Fruit fly (Drosophila melanogaster) whole organism, embryonic: ENCODE results near the gene Mec2.

Experiments
- Abd-B ChIP-seq: fragments of 200-800 bp; sonication (Bioruptor generic); optimal IDR thresholded peaks from 2 replicates; lab custom pipeline; 2018; ENCODE audit warnings: missing biosample characterization, mild to moderate bottlenecking, missing genetic modification characterization, moderate library complexity
- Bgb ChIP-seq: fragments of 200-800 bp; sonication (Bioruptor generic); IDR thresholded peaks from 2 replicates; pipeline ENCODE4 v1.3.6; 2022; ENCODE audit warnings: missing biosample characterization, missing genetic modification characterization; ENCODE audit not compliant: partially characterized antibody
- CG1024 ChIP-seq: fragments of 200-800 bp; sonication (Bioruptor generic); IDR thresholded peaks from 2 replicates; pipeline ENCODE4 v1.3.6; 2022; ENCODE audit warnings: missing biosample characterization, missing genetic modification characterization
- CG10565 ChIP-seq: fragments of 200-800 bp; sonication (Bioruptor generic); optimal IDR thresholded peaks from 3 replicates; lab custom pipeline; 2016; ENCODE audit warnings: missing biosample characterization, mild to moderate bottlenecking, missing genetic modification characterization
- CG13424 ChIP-seq: fragments of 200-800 bp; sonication (Bioruptor generic); optimal IDR thresholded peaks from 2 replicates; lab custom pipeline; 2019; ENCODE audit warnings: missing biosample characterization, mild to moderate bottlenecking, missing genetic modification characterization, moderate library complexity
- CG15269 ChIP-seq: fragments of 200-800 bp; sonication (Bioruptor generic); optimal IDR thresholded peaks from 2 replicates; lab custom pipeline; 2018; ENCODE audit warnings: missing biosample characterization, mild to moderate bottlenecking, missing genetic modification characterization, moderate library complexity
- CG17361 ChIP-seq: fragments of 200-800 bp; sonication (Bioruptor generic); IDR thresholded peaks from 3 replicates; pipeline ENCODE4 v1.3.6; 2022; ENCODE audit warnings: missing biosample characterization, missing genetic modification characterization
- CG17568 ChIP-seq: fragments of 200-800 bp; sonication (Bioruptor generic); optimal IDR thresholded peaks from 2 replicates; lab custom pipeline; 2018; ENCODE audit warnings: missing biosample characterization, mild to moderate bottlenecking, missing genetic modification characterization, moderate library complexity
- CG18262 ChIP-seq: fragments of 200-800 bp; optimal IDR thresholded peaks from 3 replicates; lab custom pipeline; 2019; ENCODE audit warnings: missing biosample characterization, mild to moderate bottlenecking, missing genetic modification characterization, moderate library complexity
- CG18764 ChIP-seq: fragments of 200-800 bp; sonication (Bioruptor generic); optimal IDR thresholded peaks from 3 replicates; lab custom pipeline; 2016; ENCODE audit warnings: missing biosample characterization, missing genetic modification characterization
- CG2120 ChIP-seq: fragments of 200-800 bp; sonication (Bioruptor generic); optimal IDR thresholded peaks from 3 replicates; lab custom pipeline; 2016; ENCODE audit warnings: missing biosample characterization, missing genetic modification characterization
- CG2678 ChIP-seq: fragments of 200-800 bp; sonication (Bioruptor generic); optimal IDR thresholded peaks from 3 replicates; lab custom pipeline; 2019; ENCODE audit warnings: missing biosample characterization, mild to moderate bottlenecking, missing genetic modification characterization, moderate library complexity
- CG30403 ChIP-seq: fragments of 200-800 bp; sonication (Bioruptor generic); optimal IDR thresholded peaks from 3 replicates; lab custom pipeline; 2016; ENCODE audit warnings: missing biosample characterization, missing genetic modification characterization
- CG5953 ChIP-seq: fragments of 200-800 bp; sonication (Bioruptor generic); IDR thresholded peaks from 2 replicates; pipeline ENCODE4 v1.3.6; 2022; ENCODE audit warnings: missing biosample characterization, missing genetic modification characterization
- CG6254 ChIP-seq: fragments of 200-800 bp; sonication (Bioruptor generic); optimal IDR thresholded peaks from 3 replicates; lab custom pipeline; 2017; ENCODE audit warnings: mild to moderate bottlenecking, missing biosample characterization, missing genetic modification reagents, missing genetic modification characterization
- CG8281 ChIP-seq: fragments of 200-800 bp; sonication (Bioruptor generic); optimal IDR thresholded peaks from 2 replicates; lab custom pipeline; 2018; ENCODE audit warnings: missing biosample characterization, mild to moderate bottlenecking, missing genetic modification characterization, moderate library complexity
- CG8388 ChIP-seq: fragments of 200-800 bp; sonication (Bioruptor generic); optimal IDR thresholded peaks from 2 replicates; lab custom pipeline; 2019; ENCODE audit warnings: missing biosample characterization, mild to moderate bottlenecking, missing genetic modification characterization, moderate library complexity
- CG8924 ChIP-seq: fragments of 200-800 bp; optimal IDR thresholded peaks from 3 replicates; lab custom pipeline; 2019; ENCODE audit warnings: missing biosample characterization, mild to moderate bottlenecking, missing genetic modification characterization, moderate library complexity
- CoRest ChIP-seq: fragments of 200-800 bp; sonication (Bioruptor generic); optimal IDR thresholded peaks from 3 replicates; lab custom pipeline; 2018; ENCODE audit warnings: missing biosample characterization, mild to moderate bottlenecking, missing genetic modification characterization, moderate library complexity
- Deaf1 ChIP-seq: fragments of 200-800 bp; optimal IDR thresholded peaks from 3 replicates; lab custom pipeline; 2019; ENCODE audit warnings: missing biosample characterization, mild to moderate bottlenecking, missing genetic modification characterization, moderate library complexity
- Drgx ChIP-seq: fragments of 200-800 bp; sonication (Bioruptor generic); IDR thresholded peaks from 2 replicates; pipeline ENCODE4 v1.3.6; 2022; ENCODE audit warnings: missing biosample characterization, missing genetic modification characterization
- Eip74EF ChIP-seq, 2 experiments: fragments of 200-800 bp in 1 of 2; fragments of >200 bp in 1 of 2; sonication (Bioruptor generic) in 1 of 2; optimal IDR thresholded peaks; 2 replicates each; lab custom pipeline; 2017 to 2019; ENCODE audit warnings: missing biosample characterization in 2 of 2, missing genetic modification characterization in 2 of 2, mild to moderate bottlenecking in 1 of 2, moderate library complexity in 1 of 2
- Hr51 ChIP-seq, 2 experiments: fragments of 200-800 bp; sonication (Bioruptor generic); optimal IDR thresholded peaks; 2 replicates in 1 of 2; 3 replicates in 1 of 2; lab custom pipeline; 2016 to 2018; ENCODE audit warnings: missing biosample characterization in 2 of 2, missing genetic modification characterization in 2 of 2, mild to moderate bottlenecking in 1 of 2, moderate library complexity in 1 of 2
- Med ChIP-seq: fragments of 200-800 bp; sonication (Bioruptor generic); peaks from one replicate; lab custom pipeline; 2016; ENCODE audit warnings: missing biosample characterization, missing genetic modification characterization, mild to moderate bottlenecking, inconsistent platforms, moderate library complexity
- Ptx1 ChIP-seq: fragments of 200-800 bp; sonication (Bioruptor generic); IDR thresholded peaks from 2 replicates; pipeline ENCODE4 v1.3.6; 2022; ENCODE audit warnings: missing biosample characterization, missing genetic modification characterization
- Sox100B ChIP-seq: fragments of 200-800 bp; sonication (Bioruptor generic); optimal IDR thresholded peaks from 3 replicates; lab custom pipeline; 2018; ENCODE audit warnings: missing biosample characterization, mild to moderate bottlenecking, missing genetic modification characterization
- Spps ChIP-seq: fragments of 200-800 bp; sonication (Bioruptor generic); optimal IDR thresholded peaks from 2 replicates; lab custom pipeline; 2018; ENCODE audit warnings: missing biosample characterization, mild to moderate bottlenecking, missing genetic modification characterization
- Ssrp ChIP-seq: fragments of 200-800 bp; sonication (Bioruptor generic); optimal IDR thresholded peaks from 2 replicates; lab custom pipeline; 2018; ENCODE audit warnings: missing biosample characterization, mild to moderate bottlenecking, missing genetic modification characterization, moderate library complexity
- Trl ChIP-seq, 3 experiments: fragments of >200 bp in 2 of 3; fragments of 200-800 bp in 1 of 3; sonication (Bioruptor generic) in 1 of 3; optimal IDR thresholded peaks; 2 replicates in 1 of 3; 3 replicates in 2 of 3; lab custom pipeline; 2016 to 2017; ENCODE audit warnings: missing biosample characterization in 1 of 3, missing genetic modification characterization in 1 of 3
- Xbp1 ChIP-seq: fragments of 200-800 bp; sonication (Bioruptor generic); optimal IDR thresholded peaks from 3 replicates; lab custom pipeline; 2016; ENCODE audit warnings: missing biosample characterization, mild to moderate bottlenecking, missing genetic modification characterization
- ase ChIP-seq: fragments of 200-800 bp; sonication (Bioruptor generic); IDR thresholded peaks from 3 replicates; pipeline ENCODE4 v1.3.6; 2022; ENCODE audit warnings: missing biosample characterization, missing genetic modification characterization
- chm ChIP-seq: fragments of 200-800 bp; sonication (Bioruptor generic); IDR thresholded peaks from 2 replicates; pipeline ENCODE4 v1.3.6; 2022; ENCODE audit warnings: missing biosample characterization, missing genetic modification characterization
- ci ChIP-seq: fragments of 200-800 bp; sonication (Bioruptor generic); IDR thresholded peaks from 3 replicates; pipeline ENCODE4 v1.3.6; 2022; ENCODE audit warnings: missing biosample characterization, missing genetic modification characterization
- crc ChIP-seq: fragments of 200-800 bp; sonication (Bioruptor generic); optimal IDR thresholded peaks from 2 replicates; lab custom pipeline; 2016; ENCODE audit warnings: missing biosample characterization, missing genetic modification characterization
- crol ChIP-seq: fragments of 200-800 bp; sonication (Bioruptor generic); IDR thresholded peaks from 2 replicates; pipeline ENCODE4 v1.3.6; 2022; ENCODE audit warnings: missing biosample characterization, missing genetic modification characterization
- danr ChIP-seq: fragments of 200-800 bp; sonication (Bioruptor generic); IDR thresholded peaks from 2 replicates; pipeline ENCODE4 v1.3.6; 2022; ENCODE audit warnings: missing biosample characterization, missing genetic modification characterization
- dimm ChIP-seq: fragments of 200-800 bp; sonication (Bioruptor generic); IDR thresholded peaks from 2 replicates; pipeline ENCODE4 v1.3.6; 2022; ENCODE audit warnings: missing biosample characterization, missing genetic modification characterization
- fd3F ChIP-seq: fragments of 200-800 bp; sonication (Bioruptor generic); optimal IDR thresholded peaks from 2 replicates; lab custom pipeline; 2018; ENCODE audit warnings: missing biosample characterization, mild to moderate bottlenecking, missing genetic modification characterization, moderate library complexity
- gem ChIP-seq: fragments of 200-800 bp; sonication (Bioruptor generic); optimal IDR thresholded peaks from 2 replicates; lab custom pipeline; 2019; ENCODE audit warnings: missing biosample characterization, mild to moderate bottlenecking, missing genetic modification characterization, moderate library complexity
- grau ChIP-seq: fragments of 200-800 bp; optimal IDR thresholded peaks from 3 replicates; lab custom pipeline; 2019; ENCODE audit warnings: missing biosample characterization, mild to moderate bottlenecking, missing genetic modification characterization, moderate library complexity
- kay ChIP-seq: fragments of 200-800 bp; sonication (Bioruptor generic); optimal IDR thresholded peaks from 2 replicates; lab custom pipeline; 2016; ENCODE audit warnings: missing biosample characterization, missing genetic modification characterization
- lmd ChIP-seq: fragments of 200-800 bp; sonication (Bioruptor generic); IDR thresholded peaks from 2 replicates; pipeline ENCODE4 v1.3.6; 2022; ENCODE audit warnings: missing biosample characterization, missing genetic modification characterization
- nmo ChIP-seq: fragments of 200-800 bp; sonication (Bioruptor generic); optimal IDR thresholded peaks from 2 replicates; lab custom pipeline; 2018; ENCODE audit warnings: missing biosample characterization, mild to moderate bottlenecking, missing genetic modification characterization, moderate library complexity
- pb ChIP-seq: fragments of 200-800 bp; sonication (Bioruptor generic); optimal IDR thresholded peaks from 3 replicates; lab custom pipeline; 2016; ENCODE audit warnings: missing biosample characterization, missing genetic modification characterization
- phol ChIP-seq: fragments of 200-800 bp; sonication (Bioruptor generic); optimal IDR thresholded peaks from 3 replicates; lab custom pipeline; 2018; ENCODE audit warnings: missing biosample characterization, mild to moderate bottlenecking, missing genetic modification characterization, moderate library complexity
- sisA ChIP-seq: fragments of 200-800 bp; sonication (Bioruptor generic); IDR thresholded peaks from 2 replicates; pipeline ENCODE4 v1.3.6; 2022; ENCODE audit warnings: missing biosample characterization, missing genetic modification characterization
- slp2 ChIP-seq: fragments of 200-800 bp; sonication (Bioruptor generic); optimal IDR thresholded peaks from 2 replicates; lab custom pipeline; 2016; ENCODE audit warnings: missing biosample characterization, missing genetic modification characterization

The Mec2 gene

DNA sequence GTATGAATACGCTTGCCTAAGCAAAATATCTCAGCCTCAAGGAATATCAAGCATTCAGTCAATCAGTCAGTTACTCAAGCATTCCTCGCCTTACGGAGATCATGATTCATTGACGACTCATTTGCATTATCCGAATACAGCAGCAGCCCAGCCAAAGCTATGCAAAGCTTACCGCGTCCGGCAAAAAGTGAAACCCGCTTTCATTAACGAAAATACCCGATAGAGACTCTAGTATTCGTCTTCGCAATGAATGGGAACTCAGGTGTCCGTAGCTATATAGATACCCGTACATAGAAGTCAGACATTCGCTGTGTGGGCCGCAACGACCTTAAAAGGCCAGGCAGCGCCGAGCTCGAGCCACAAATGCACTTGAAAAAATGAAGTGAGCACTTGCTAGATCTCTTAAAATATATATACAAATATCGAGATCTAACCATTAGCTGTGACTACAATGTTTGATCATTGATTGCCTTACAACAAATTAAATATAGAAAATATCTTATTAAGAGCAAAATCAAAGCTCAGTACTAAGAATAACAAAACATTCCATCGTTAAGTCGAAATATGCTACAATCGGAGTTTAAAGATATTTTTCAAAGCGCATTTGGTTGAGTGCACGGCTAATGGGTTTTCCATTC lies 42.9 kb upstream of the Mec2 start (continued):
- no peak for TF ChIP-seq slp2 (GFP tag; lab: Kevin White, UChicago)
- peak; percentile 7 for TF ChIP-seq CG8924 (tag; lab: Kevin White, UChicago)
- no peak for TF ChIP-seq Spps (tag; lab: Kevin White, UChicago)
- peak; percentile 76 for TF ChIP-seq Med (GFP tag; lab: Kevin White, UChicago)
- peak; percentile 36 for TF ChIP-seq Sox100B (GFP tag; lab: Kevin White, UChicago)
- TF ChIP-seq Abd-B (GFP tag; lab: Kevin White, UChicago): peak; percentile 13
- TF ChIP-seq ase (GFP tag; lab: Robert Waterston, UW): no peak
- peak; percentile 11 for TF ChIP-seq CG30403 (GFP tag; lab: Kevin White, UChicago)
- TF ChIP-seq Eip74EF (GFP tag; optimal IDR thresholded peaks at IDR 0.05; lab: Kevin White, UChicago): peak in 1 of 2 experiments; percentile 14
- TF ChIP-seq Trl (optimal IDR thresholded peaks at IDR 0.05; lab: Kevin White, UChicago): no peak
- no peak for TF ChIP-seq Trl (GFP tag; optimal IDR thresholded peaks at IDR 0.05; lab: Kevin White, UChicago)
- no peak for TF ChIP-seq CG6254
- no peak for TF ChIP-seq CG8388 (GFP tag; lab: Kevin White, UChicago)
- TF ChIP-seq fd3F (GFP tag; lab: Kevin White, UChicago): no peak
- TF ChIP-seq CG17361 (GFP tag; lab: Robert Waterston, UW): peak; percentile 45; the same call in 2 of the 3 replicates
- peak; percentile 8 for TF ChIP-seq CG15269 (tag; lab: Kevin White, UChicago)
- TF ChIP-seq Hr51 (GFP tag; optimal IDR thresholded peaks at IDR 0.05; lab: Kevin White, UChicago): peak in 1 of 2 experiments; percentile 41
- TF ChIP-seq Bgb (GFP tag; lab: Robert Waterston, UW): no peak
- TF ChIP-seq Drgx (GFP tag; lab: Robert Waterston, UW): peak; percentile 52; the same call in 1 of the 2 replicates
- TF ChIP-seq CG2678 (tag; lab: Kevin White, UChicago): peak; percentile 46
- peak; percentile 31 for TF ChIP-seq CG8281 (tag; lab: Kevin White, UChicago)
- 0 out of 2 replicates have a peak, but pooled peaks have one; percentile 6 for TF ChIP-seq sisA (GFP tag; lab: Robert Waterston, UW)
- no peak for TF ChIP-seq Xbp1 (GFP tag; lab: Kevin White, UChicago)
- peak; percentile 32 for TF ChIP-seq nmo (GFP tag; lab: Kevin White, UChicago)
- no peak for TF ChIP-seq CG18764 (GFP tag; lab: Kevin White, UChicago)
- TF ChIP-seq Deaf1 (tag; lab: Kevin White, UChicago): no peak
- no peak for TF ChIP-seq pb (GFP tag; lab: Kevin White, UChicago)
- peak; percentile 28 for TF ChIP-seq phol
- peak; percentile 36 for TF ChIP-seq CG13424
- peak; percentile 47 for TF ChIP-seq gem (tag; lab: Kevin White, UChicago)
- peak; percentile 10 for TF ChIP-seq Ssrp
- 0 out of 2 replicates have a peak, but pooled peaks have one; percentile 8 for TF ChIP-seq Ptx1 (GFP tag; lab: Robert Waterston, UW)
- peak; percentile 22 for TF ChIP-seq grau (tag; lab: Kevin White, UChicago)

DNA sequence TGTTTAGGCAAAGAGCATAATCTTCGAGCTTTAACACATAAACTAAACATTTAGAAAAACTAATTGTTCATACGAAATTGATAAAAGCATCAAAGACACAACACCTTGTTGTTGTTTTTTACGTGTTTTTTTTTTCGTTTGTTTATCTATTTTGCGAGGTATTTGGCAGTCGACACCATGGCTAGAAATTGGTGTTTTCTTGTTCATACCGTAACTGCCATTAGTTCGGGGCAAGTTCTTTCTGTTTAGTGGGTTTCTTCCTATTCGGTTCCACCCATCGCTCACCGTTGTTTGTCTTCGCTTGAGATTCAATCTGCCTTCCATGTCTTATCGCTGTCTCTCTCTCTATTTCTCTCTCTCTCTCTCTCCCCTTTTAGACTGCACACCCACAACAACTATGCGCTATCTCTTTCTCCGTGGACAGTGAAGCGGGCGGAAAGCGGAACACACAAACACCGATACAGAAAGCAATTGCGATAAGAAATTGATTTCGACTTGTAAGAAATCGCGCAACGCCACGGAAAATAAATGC lies 41.3 kb upstream of the Mec2 start:
- no peak for TF ChIP-seq CG1024 (GFP tag; lab: Robert Waterston, UW)
- TF ChIP-seq lmd (GFP tag; lab: Robert Waterston, UW): peak; percentile 32; the same call in 1 of the 2 replicates
- TF ChIP-seq CG5953 (GFP tag; lab: Robert Waterston, UW): no peak
- no peak for TF ChIP-seq crc (GFP tag; lab: Kevin White, UChicago)
- TF ChIP-seq Eip74EF (GFP tag; optimal IDR thresholded peaks at IDR 0.05; lab: Kevin White, UChicago): peak in 1 of 2 experiments; percentile 28
- no peak for TF ChIP-seq danr (GFP tag; lab: Robert Waterston, UW)
- 0 out of 2 replicates have a peak, but pooled peaks have one; percentile 24 for TF ChIP-seq chm (GFP tag; lab: Robert Waterston, UW)
- no peak for TF ChIP-seq CG17568 (GFP tag; lab: Kevin White, UChicago)
- peak; percentile 17 for TF ChIP-seq CoRest (tag; lab: Kevin White, UChicago)
- peak; percentile 47 for TF ChIP-seq CG2120 (GFP tag; lab: Kevin White, UChicago)
- TF ChIP-seq pb (GFP tag; lab: Kevin White, UChicago): peak; percentile 62
- no peak for TF ChIP-seq CG10565 (GFP tag; lab: Kevin White, UChicago)
- TF ChIP-seq CG17361 (GFP tag; lab: Robert Waterston, UW): no peak
- TF ChIP-seq kay (GFP tag; lab: Kevin White, UChicago): peak; percentile 11
- peak; percentile 12 for TF ChIP-seq CG18262 (tag; lab: Kevin White, UChicago)
- no peak for TF ChIP-seq dimm (GFP tag; lab: Robert Waterston, UW)
- TF ChIP-seq crol: peak; percentile 66
- TF ChIP-seq ci (GFP tag; lab: Robert Waterston, UW): 0 out of 3 replicates have a peak, but pooled peaks have one; percentile 25
